Fruit fly (Drosophila melanogaster) whole organism, embryonic: ENCODE data around the gene CG13038.

Experiments used
- Atf3 ChIP-seq: fragments of 200-800 bp; sonication (Bioruptor generic); optimal IDR thresholded peaks from 3 replicates; lab custom pipeline; 2016; ENCODE audit warnings: missing biosample characterization, missing genetic modification characterization
- Bteb2 ChIP-seq: fragments of 200-800 bp; sonication (Bioruptor generic); optimal IDR thresholded peaks from 2 replicates; lab custom pipeline; 2016; ENCODE audit warnings: missing biosample characterization, missing genetic modification characterization
- CG11560 ChIP-seq: fragments of 200-800 bp; sonication (Bioruptor generic); IDR thresholded peaks from 3 replicates; pipeline ENCODE4 v1.3.6; 2022; ENCODE audit warnings: missing biosample characterization, missing genetic modification characterization
- CG12391 ChIP-seq: fragments of 200-800 bp; sonication (Bioruptor generic); optimal IDR thresholded peaks from 3 replicates; lab custom pipeline; 2018; ENCODE audit warnings: missing biosample characterization, mild to moderate bottlenecking, missing genetic modification characterization, moderate library complexity
- CG12659 ChIP-seq: fragments of 200-800 bp; sonication (Bioruptor generic); optimal IDR thresholded peaks from 3 replicates; lab custom pipeline; 2017; ENCODE audit warnings: mild to moderate bottlenecking, missing biosample characterization, missing genetic modification reagents, missing genetic modification characterization
- CG13123 ChIP-seq: fragments of 200-800 bp; sonication (Bioruptor generic); optimal IDR thresholded peaks from 2 replicates; lab custom pipeline; 2016; ENCODE audit warnings: missing biosample characterization, missing genetic modification characterization
- CG15269 ChIP-seq: fragments of 200-800 bp; sonication (Bioruptor generic); optimal IDR thresholded peaks from 2 replicates; lab custom pipeline; 2018; ENCODE audit warnings: missing biosample characterization, mild to moderate bottlenecking, missing genetic modification characterization, moderate library complexity
- CG17359 ChIP-seq: fragments of 200-800 bp; sonication (Bioruptor generic); optimal IDR thresholded peaks from 3 replicates; lab custom pipeline; 2018; ENCODE audit warnings: missing biosample characterization, mild to moderate bottlenecking, missing genetic modification characterization, moderate library complexity
- CG17612 ChIP-seq: fragments of 200-800 bp; sonication (Bioruptor generic); IDR thresholded peaks from 2 replicates; pipeline ENCODE4 v1.3.6; 2022; ENCODE audit warnings: missing biosample characterization, missing genetic modification characterization
- CG18011 ChIP-seq: fragments of 200-800 bp; sonication (Bioruptor generic); optimal IDR thresholded peaks from 2 replicates; lab custom pipeline; 2017; ENCODE audit warnings: missing biosample characterization, missing genetic modification characterization, mild to moderate bottlenecking, moderate library complexity, missing genotype
- CG31441 ChIP-seq: fragments of 200-800 bp; sonication (Bioruptor generic); IDR thresholded peaks from 2 replicates; pipeline ENCODE4 v1.3.6; 2022; ENCODE audit warnings: missing biosample characterization, missing genetic modification characterization
- CG3281 ChIP-seq: fragments of 200-800 bp; sonication (Bioruptor generic); optimal IDR thresholded peaks from 3 replicates; lab custom pipeline; 2017; ENCODE audit warnings: missing biosample characterization, mild to moderate bottlenecking, missing genetic modification characterization
- CG4854 ChIP-seq: fragments of 200-800 bp; sonication (Bioruptor generic); optimal IDR thresholded peaks from 2 replicates; lab custom pipeline; 2016; ENCODE audit warnings: missing biosample characterization, missing genetic modification characterization, inconsistent platforms
- CG6683 ChIP-seq: fragments of 200-800 bp; sonication (Bioruptor generic); optimal IDR thresholded peaks from 2 replicates; lab custom pipeline; 2017; ENCODE audit warnings: missing biosample characterization, mild to moderate bottlenecking, missing genetic modification characterization, missing genetic modification reagents
- CG6689 ChIP-seq: fragments of 200-800 bp; sonication (Bioruptor generic); IDR thresholded peaks from 2 replicates; pipeline ENCODE4 v1.3.6; 2022; ENCODE audit warnings: missing biosample characterization, missing genetic modification characterization
- CG7556 ChIP-seq: fragments of 200-800 bp; sonication (Bioruptor generic); optimal IDR thresholded peaks from 2 replicates; lab custom pipeline; 2017; ENCODE audit warnings: missing biosample characterization, mild to moderate bottlenecking, missing genetic modification characterization
- CG7786 ChIP-seq: fragments of 200-800 bp; sonication (Bioruptor generic); optimal IDR thresholded peaks from 2 replicates; lab custom pipeline; 2016; ENCODE audit warnings: missing biosample characterization, missing genetic modification characterization
- CoRest ChIP-seq: fragments of 200-800 bp; sonication (Bioruptor generic); optimal IDR thresholded peaks from 3 replicates; lab custom pipeline; 2018; ENCODE audit warnings: missing biosample characterization, mild to moderate bottlenecking, missing genetic modification characterization, moderate library complexity
- Doc2 ChIP-seq: fragments of 200-800 bp; sonication (Bioruptor generic); IDR thresholded peaks from 2 replicates; pipeline ENCODE4 v1.3.6; 2022; ENCODE audit warnings: missing biosample characterization, missing genetic modification characterization
- Ets65A ChIP-seq: fragments of 200-800 bp; sonication (Bioruptor generic); peaks from one replicate; lab custom pipeline; 2016; ENCODE audit warnings: missing biosample characterization, missing genetic modification characterization
- Gug ChIP-seq: fragments of 200-800 bp; sonication (Bioruptor generic); IDR thresholded peaks from 4 replicates; pipeline ENCODE4 v1.3.6; 2022; ENCODE audit warnings: missing biosample characterization, missing genetic modification characterization
- HHEX ChIP-seq: fragments of 200-800 bp; sonication (Bioruptor generic); optimal IDR thresholded peaks from 3 replicates; lab custom pipeline; 2017; ENCODE audit warnings: missing biosample characterization, mild to moderate bottlenecking, missing genetic modification characterization, missing genetic modification reagents
- HLH54F ChIP-seq: fragments of 200-800 bp; sonication (Bioruptor generic); optimal IDR thresholded peaks from 3 replicates; lab custom pipeline; 2016; ENCODE audit warnings: missing biosample characterization, missing genetic modification characterization
- Lim3 ChIP-seq: fragments of 200-800 bp; sonication (Bioruptor generic); IDR thresholded peaks from 2 replicates; pipeline ENCODE4 v1.3.6; 2022; ENCODE audit warnings: missing biosample characterization, missing genetic modification characterization
- Med ChIP-seq: fragments of 200-800 bp; sonication (Bioruptor generic); peaks from one replicate; lab custom pipeline; 2016; ENCODE audit warnings: missing biosample characterization, missing genetic modification characterization, mild to moderate bottlenecking, inconsistent platforms, moderate library complexity
- Neu2 ChIP-seq: fragments of 200-800 bp; sonication (Bioruptor generic); optimal IDR thresholded peaks from 3 replicates; lab custom pipeline; 2016; ENCODE audit warnings: missing biosample characterization, missing genetic modification characterization, borderline replicate concordance
- Oli ChIP-seq: fragments of 200-800 bp; sonication (Bioruptor generic); optimal IDR thresholded peaks from 2 replicates; lab custom pipeline; 2018; ENCODE audit warnings: missing biosample characterization, mild to moderate bottlenecking, missing genetic modification characterization, moderate library complexity
- Ptx1 ChIP-seq: fragments of 200-800 bp; sonication (Bioruptor generic); IDR thresholded peaks from 2 replicates; pipeline ENCODE4 v1.3.6; 2022; ENCODE audit warnings: missing biosample characterization, missing genetic modification characterization
- Rfx ChIP-seq: fragments of 200-800 bp; sonication (Bioruptor generic); IDR thresholded peaks from 2 replicates; pipeline ENCODE4 v1.3.6; 2022; ENCODE audit warnings: missing biosample characterization, missing genetic modification characterization
- Side ChIP-seq: fragments of 200-800 bp; sonication (Bioruptor generic); optimal IDR thresholded peaks from 2 replicates; lab custom pipeline; 2016; ENCODE audit warnings: missing biosample characterization, missing genetic modification characterization
- Sox102F ChIP-seq: fragments of 200-800 bp; sonication (Bioruptor generic); optimal IDR thresholded peaks from 2 replicates; lab custom pipeline; 2018; ENCODE audit warnings: missing biosample characterization, mild to moderate bottlenecking, missing genetic modification characterization, moderate library complexity
- abd-A ChIP-seq: fragments of 200-800 bp; sonication (Bioruptor generic); optimal IDR thresholded peaks from 3 replicates; lab custom pipeline; 2019; ENCODE audit warnings: missing biosample characterization, mild to moderate bottlenecking, missing genetic modification characterization, moderate library complexity
- cas ChIP-seq: fragments of 200-800 bp; sonication (Bioruptor generic); IDR thresholded peaks from 2 replicates; pipeline ENCODE4 v1.3.6; 2022; ENCODE audit warnings: missing biosample characterization, missing genetic modification characterization
- chinmo ChIP-seq: fragments of 200-800 bp; sonication (Bioruptor generic); IDR thresholded peaks from 4 replicates; pipeline ENCODE4 v1.3.6; 2022; ENCODE audit warnings: missing biosample characterization, missing genetic modification characterization; ENCODE audit not compliant: partially characterized antibody
- croc ChIP-seq: fragments of 200-800 bp; sonication (Bioruptor generic); conservative IDR thresholded peaks from 3 replicates; pipeline ENCODE4 v1.3.6; 2022; ENCODE audit warnings: missing biosample characterization, missing genetic modification characterization
- ems ChIP-seq: fragments of 200-800 bp; sonication (Bioruptor generic); optimal IDR thresholded peaks from 3 replicates; lab custom pipeline; 2016; ENCODE audit warnings: missing biosample characterization, missing genetic modification characterization
- exex ChIP-seq: fragments of 200-800 bp; sonication (Bioruptor generic); optimal IDR thresholded peaks from 4 replicates; lab custom pipeline; 2018; ENCODE audit warnings: missing biosample characterization, mild to moderate bottlenecking, missing genetic modification characterization, moderate library complexity
- fd64A ChIP-seq: fragments of 200-800 bp; sonication (Bioruptor generic); optimal IDR thresholded peaks from 3 replicates; lab custom pipeline; 2018; ENCODE audit warnings: missing biosample characterization, mild to moderate bottlenecking, missing genetic modification characterization
- fru ChIP-seq: fragments of >200 bp; optimal IDR thresholded peaks from 2 replicates; lab custom pipeline; 2017
- hbn ChIP-seq: fragments of 200-800 bp; sonication (Bioruptor generic); IDR thresholded peaks from 2 replicates; pipeline ENCODE4 v1.3.6; 2022; ENCODE audit warnings: missing biosample characterization, missing genetic modification characterization; ENCODE audit not compliant: partially characterized antibody
- hkb ChIP-seq, 2 experiments: fragments of 200-800 bp in 1 of 2; fragments of >200 bp in 1 of 2; sonication (Bioruptor generic) in 1 of 2; IDR thresholded peaks in 1 of 2; optimal IDR thresholded peaks in 1 of 2; 2 replicates each; pipeline versions ENCODE4 v1.3.6 to Lab custom; 2017 to 2022; ENCODE audit warnings: missing biosample characterization in 1 of 2, missing genetic modification characterization in 1 of 2
- jumu ChIP-seq: fragments of 200-800 bp; sonication (Bioruptor generic); optimal IDR thresholded peaks from 3 replicates; lab custom pipeline; 2016; ENCODE audit warnings: missing biosample characterization, missing genetic modification characterization
- lab ChIP-seq: fragments of 200-800 bp; sonication (Bioruptor generic); optimal IDR thresholded peaks from 3 replicates; lab custom pipeline; 2017; ENCODE audit warnings: missing biosample characterization, missing genetic modification characterization, mild to moderate bottlenecking, moderate library complexity, missing genetic modification reagents
- mld ChIP-seq: fragments of 200-800 bp; sonication (Bioruptor generic); IDR thresholded peaks from 3 replicates; pipeline ENCODE4 v1.3.6; 2022; ENCODE audit warnings: missing biosample characterization, missing genetic modification characterization; ENCODE audit not compliant: partially characterized antibody
- row ChIP-seq: fragments of 200-800 bp; sonication (Bioruptor generic); IDR thresholded peaks from 3 replicates; pipeline ENCODE4 v1.3.6; 2022; ENCODE audit warnings: missing biosample characterization, missing genetic modification characterization
- sc ChIP-seq, 3 experiments: fragments of >200 bp in 2 of 3; fragments of 200-800 bp in 1 of 3; sonication (Bioruptor generic) in 1 of 3; optimal IDR thresholded peaks; 2 replicates in 2 of 3; 3 replicates in 1 of 3; lab custom pipeline; 2017; ENCODE audit warnings: mild to moderate bottlenecking in 1 of 3, missing biosample characterization in 1 of 3, missing genetic modification characterization in 1 of 3, missing genetic modification reagents in 1 of 3
- tna ChIP-seq: fragments of 200-800 bp; sonication (Bioruptor generic); IDR thresholded peaks from 2 replicates; pipeline ENCODE4 v1.3.6; 2022; ENCODE audit warnings: missing biosample characterization, missing genetic modification characterization; ENCODE audit not compliant: partially characterized antibody
- trem ChIP-seq: fragments of 200-800 bp; optimal IDR thresholded peaks from 3 replicates; lab custom pipeline; 2019; ENCODE audit warnings: missing biosample characterization, mild to moderate bottlenecking, missing genetic modification characterization, moderate library complexity
- ttk ChIP-seq: fragments of 200-800 bp; sonication (Bioruptor generic); IDR thresholded peaks from 2 replicates; pipeline ENCODE4 v2.1.2; 2022; ENCODE audit warnings: missing biosample characterization, missing genetic modification characterization
- wek ChIP-seq: fragments of 200-800 bp; sonication (Bioruptor generic); optimal IDR thresholded peaks from 3 replicates; lab custom pipeline; 2018; ENCODE audit warnings: missing biosample characterization, mild to moderate bottlenecking, missing genetic modification characterization, moderate library complexity

Gene CG13038

dm6 chr3L:16339463-16339862 lies 11.8 kb upstream of the CG13038 start (continued):
- TF ChIP-seq Sox102F: peak; percentile 59
- TF ChIP-seq CG17612 (GFP tag; lab: Robert Waterston, UW): no peak
- no peak for TF ChIP-seq jumu (GFP tag; lab: Kevin White, UChicago)
- TF ChIP-seq CG17359 (tag; lab: Kevin White, UChicago): peak; percentile 40
- no peak for TF ChIP-seq lab (GFP tag; lab: Kevin White, UChicago)
- TF ChIP-seq Rfx (GFP tag; lab: Robert Waterston, UW): no peak
- no peak for TF ChIP-seq CG7786 (GFP tag; lab: Kevin White, UChicago)
- TF ChIP-seq Side: no peak
- TF ChIP-seq Med (GFP tag; lab: Kevin White, UChicago): no peak
- no peak for TF ChIP-seq Gug
- no peak for TF ChIP-seq CG12659 (GFP tag; lab: Kevin White, UChicago)
- TF ChIP-seq ems: no peak
- TF ChIP-seq hbn (GFP tag; lab: Robert Waterston, UW): no peak
- no peak for TF ChIP-seq CG12391
- TF ChIP-seq CG11560 (tag; lab: Robert Waterston, UW): no peak
- TF ChIP-seq CG31441: peak; percentile 42; the same call in 1 of the 2 replicates
- peak; percentile 9 for TF ChIP-seq Oli
- no peak for TF ChIP-seq Bteb2 (GFP tag; lab: Kevin White, UChicago)
- no peak for TF ChIP-seq fru (lab: Kevin White, UChicago)
- TF ChIP-seq tna (GFP tag; lab: Robert Waterston, UW): no peak
- no peak for TF ChIP-seq CG18011
- no peak for TF ChIP-seq Atf3 (GFP tag; lab: Kevin White, UChicago)
- no peak for TF ChIP-seq HLH54F (GFP tag; lab: Kevin White, UChicago)
- 0 out of 2 replicates have a peak, but pooled peaks have one; percentile 17 for TF ChIP-seq CG6689 (GFP tag; lab: Robert Waterston, UW)
- no peak for TF ChIP-seq croc
- no peak for TF ChIP-seq exex (tag; lab: Kevin White, UChicago)
- TF ChIP-seq CG4854 (GFP tag; lab: Kevin White, UChicago): no peak
- TF ChIP-seq Doc2: no peak
- TF ChIP-seq Neu2: no peak
- peak; percentile 2 for TF ChIP-seq CoRest (tag; lab: Kevin White, UChicago)
- no peak for TF ChIP-seq CG3281 (GFP tag; lab: Kevin White, UChicago)
- TF ChIP-seq abd-A (tag; lab: Kevin White, UChicago): no peak
- peak; percentile 57 for TF ChIP-seq Ets65A (GFP tag; lab: Kevin White, UChicago)
- TF ChIP-seq cas (GFP tag; lab: Robert Waterston, UW): no peak
- no peak for TF ChIP-seq chinmo (GFP tag; lab: Robert Waterston, UW)
- TF ChIP-seq CG13123 (GFP tag; lab: Kevin White, UChicago): no peak
- peak; percentile 37; the same call in 1 of the 2 replicates for TF ChIP-seq Ptx1 (GFP tag; lab: Robert Waterston, UW)
- no peak for TF ChIP-seq wek (GFP tag; lab: Kevin White, UChicago)
- no peak for TF ChIP-seq Lim3 (GFP tag; lab: Robert Waterston, UW)
- no peak for TF ChIP-seq mld (GFP tag; lab: Robert Waterston, UW)
- no peak for TF ChIP-seq CG6683 (GFP tag; lab: Kevin White, UChicago)
- no peak for TF ChIP-seq HHEX
- no peak for TF ChIP-seq hkb (optimal IDR thresholded peaks at IDR 0.05; lab: Kevin White, UChicago)
- peak; percentile 53 for TF ChIP-seq hkb (GFP tag; IDR thresholded peaks at IDR 0.05; lab: Robert Waterston, UW)
- TF ChIP-seq trem (tag; lab: Kevin White, UChicago): no peak
- TF ChIP-seq sc (optimal IDR thresholded peaks at IDR 0.05; lab: Kevin White, UChicago): no peak
- no peak for TF ChIP-seq sc (GFP tag; optimal IDR thresholded peaks at IDR 0.05; lab: Kevin White, UChicago)
- TF ChIP-seq fd64A: no peak
- TF ChIP-seq ttk (GFP tag; lab: Robert Waterston, UW): 0 out of 2 replicates have a peak, but pooled peaks have one; percentile 25
- TF ChIP-seq CG7556: no peak
- TF ChIP-seq row (GFP tag; lab: Robert Waterston, UW): peak; percentile 23; the same call in 1 of the 3 replicates
- peak; percentile 17 for TF ChIP-seq CG15269
